Worm (Caenorhabditis elegans) whole organism, L4 larva: ENCODE results near the gene nep-9.

Experiments used
- D1046.2 ChIP-seq: fragments of 200-800 bp; sonication (Bioruptor generic); IDR thresholded peaks from 2 replicates; pipeline ENCODE4 v1.3.6; 2022; ENCODE audit warnings: missing genetic modification characterization, missing compliant biosample characterization
- F37D6.2 ChIP-seq: sonication (generic microtip); optimal IDR thresholded peaks from 2 replicates; lab custom pipeline; 2016; ENCODE audit warnings: mild to moderate bottlenecking, missing genetic modification characterization, missing compliant biosample characterization
- R02D3.7 ChIP-seq: fragments of 150-350 bp; sonication (generic microtip); optimal IDR thresholded peaks from 3 replicates; lab custom pipeline; 2014; ENCODE audit warnings: missing biosample characterization, missing genetic modification characterization
- T26A8.4 ChIP-seq: fragments of 200-800 bp; sonication (Bioruptor generic); IDR thresholded peaks from 2 replicates; pipeline ENCODE4 v1.3.6; 2022; ENCODE audit warnings: missing genetic modification characterization, missing compliant biosample characterization
- Y48G9A.11 ChIP-seq: fragments of 200-800 bp; sonication (Bioruptor generic); IDR thresholded peaks from 2 replicates; pipeline ENCODE4 v1.3.6; 2022; ENCODE audit warnings: missing genetic modification reagents, missing genetic modification characterization, missing compliant biosample characterization
- Y5F2A.4 ChIP-seq: fragments of 200-800 bp; sonication (Bioruptor generic); optimal IDR thresholded peaks from 2 replicates; lab custom pipeline; 2018; ENCODE audit warnings: mild to moderate bottlenecking, missing genetic modification characterization, missing compliant biosample characterization
- Y75B8A.6 ChIP-seq: fragments of 200-800 bp; sonication (Bioruptor generic); IDR thresholded peaks from 2 replicates; pipeline ENCODE4 v1.3.6; 2022; ENCODE audit warnings: missing genetic modification reagents, missing genetic modification characterization, missing compliant biosample characterization
- aha-1 ChIP-seq: fragments of 150-350 bp; peaks from one replicate; lab custom pipeline; 2014; ENCODE audit warnings: missing biosample characterization, missing genetic modification characterization
- attf-4 ChIP-seq: sonication (generic microtip); optimal IDR thresholded peaks from 3 replicates; lab custom pipeline; 2017; ENCODE audit warnings: missing biosample characterization, missing genetic modification characterization
- ceh-44 ChIP-seq: fragments of 200-800 bp; sonication (Bioruptor generic); IDR thresholded peaks from 2 replicates; pipeline ENCODE4 v1.3.6; 2022; ENCODE audit warnings: missing genetic modification reagents, missing genetic modification characterization, missing compliant biosample characterization
- ceh-62 ChIP-seq: sonication (generic microtip); optimal IDR thresholded peaks from 2 replicates; lab custom pipeline; 2017; ENCODE audit warnings: missing biosample characterization, missing genetic modification characterization
- ceh-82 ChIP-seq: sonication (generic microtip); optimal IDR thresholded peaks from 2 replicates; lab custom pipeline; 2017; ENCODE audit warnings: missing biosample characterization, missing genetic modification characterization
- daf-12 ChIP-seq: fragments of 150-350 bp; optimal IDR thresholded peaks from 2 replicates; lab custom pipeline; 2014; ENCODE audit warnings: missing biosample characterization, missing genetic modification reagents, missing genetic modification characterization
- dmd-6 ChIP-seq: fragments of 200-800 bp; sonication (Bioruptor generic); IDR thresholded peaks from 2 replicates; pipeline ENCODE4 v1.3.6; 2022; ENCODE audit warnings: missing genetic modification reagents, missing genetic modification characterization, missing compliant biosample characterization
- dmd-8 ChIP-seq: fragments of 200-800 bp; sonication (Bioruptor generic); IDR thresholded peaks from 2 replicates; pipeline ENCODE4 v1.3.6; 2022; ENCODE audit warnings: missing genetic modification characterization, missing compliant biosample characterization
- dmd-9 ChIP-seq: fragments of 200-800 bp; sonication (Bioruptor generic); IDR thresholded peaks from 2 replicates; pipeline ENCODE4 v1.3.6; 2022; ENCODE audit warnings: missing genetic modification reagents, missing genetic modification characterization, missing compliant biosample characterization
- dpl-1 ChIP-seq: fragments of 150-350 bp; optimal IDR thresholded peaks from 2 replicates; lab custom pipeline; 2014; ENCODE audit warnings: missing biosample characterization, missing genetic modification reagents, missing genetic modification characterization
- egl-43 ChIP-seq: fragments of 200-800 bp; sonication (Bioruptor generic); IDR thresholded peaks from 2 replicates; pipeline ENCODE4 v1.3.6; 2022; ENCODE audit warnings: missing genetic modification reagents, missing genetic modification characterization, missing compliant biosample characterization
- hmg-1.1 ChIP-seq: fragments of 200-800 bp; sonication (Bioruptor generic); IDR thresholded peaks from 2 replicates; pipeline ENCODE4 v1.3.6; 2022; ENCODE audit warnings: missing genetic modification reagents, missing genetic modification characterization, missing compliant biosample characterization
- lin-29 ChIP-seq: fragments of 200-800 bp; sonication (Bioruptor generic); IDR thresholded peaks from 2 replicates; pipeline ENCODE4 v1.3.6; 2022; ENCODE audit warnings: missing genetic modification reagents, missing genetic modification characterization, missing compliant biosample characterization
- madf-5 ChIP-seq, 2 experiments: fragments of 200-800 bp; sonication (Bioruptor generic); IDR thresholded peaks; 2 replicates each; pipeline ENCODE4 v1.3.6; 2022; ENCODE audit warnings: missing compliant biosample characterization in 2 of 2, missing genetic modification characterization in 2 of 2
- madf-9 ChIP-seq: fragments of 200-800 bp; sonication (Bioruptor generic); conservative IDR thresholded peaks from 2 replicates; pipeline ENCODE4 v1.3.6; 2022; ENCODE audit warnings: missing genetic modification reagents, missing genetic modification characterization, missing compliant biosample characterization
- mdl-1 ChIP-seq, 2 experiments: fragments of 150-350 bp in 1 of 2; sonication (generic microtip) in 1 of 2; optimal IDR thresholded peaks; 2 replicates each; lab custom pipeline; 2014 to 2017; ENCODE audit warnings: missing biosample characterization in 2 of 2, missing genetic modification characterization in 2 of 2
- mep-1 ChIP-seq: fragments of 150-350 bp; sonication (generic microtip); optimal IDR thresholded peaks from 3 replicates; lab custom pipeline; 2014; ENCODE audit warnings: missing biosample characterization, missing genetic modification characterization
- mxl-2 ChIP-seq: fragments of 200-800 bp; sonication (Bioruptor generic); conservative IDR thresholded peaks from 2 replicates; pipeline ENCODE4 v1.3.6; 2022; ENCODE audit warnings: missing genetic modification reagents, missing genetic modification characterization, missing compliant biosample characterization
- mxl-3 ChIP-seq: fragments of 200-800 bp; sonication (Bioruptor generic); optimal IDR thresholded peaks from 2 replicates; lab custom pipeline; 2018; ENCODE audit warnings: mild to moderate bottlenecking, missing genetic modification characterization, missing compliant biosample characterization
- nhr-10 ChIP-seq: fragments of 150-350 bp; optimal IDR thresholded peaks from 2 replicates; lab custom pipeline; 2014; ENCODE audit warnings: missing biosample characterization, missing genetic modification characterization
- nhr-111 ChIP-seq: fragments of 200-800 bp; sonication (Bioruptor generic); optimal IDR thresholded peaks from 2 replicates; lab custom pipeline; 2018; ENCODE audit warnings: mild to moderate bottlenecking, missing genetic modification characterization, missing compliant biosample characterization
- nhr-237 ChIP-seq: sonication (generic microtip); optimal IDR thresholded peaks from 2 replicates; lab custom pipeline; 2017; ENCODE audit warnings: missing biosample characterization, missing genetic modification characterization
- nhr-25 ChIP-seq: sonication (generic microtip); optimal IDR thresholded peaks from 2 replicates; lab custom pipeline; 2017; ENCODE audit warnings: missing genetic modification characterization, mild to moderate bottlenecking, missing compliant biosample characterization, antibody characterized with exemption, moderate library complexity, borderline replicate concordance; ENCODE audit not compliant: insufficient read depth
- nhr-41 ChIP-seq: fragments of 200-800 bp; sonication (Bioruptor generic); IDR thresholded peaks from 2 replicates; pipeline ENCODE4 v1.3.6; 2022; ENCODE audit warnings: missing genetic modification reagents, missing genetic modification characterization, missing compliant biosample characterization
- nhr-6 ChIP-seq: fragments of 150-350 bp; optimal IDR thresholded peaks from 2 replicates; lab custom pipeline; 2014; ENCODE audit warnings: missing biosample characterization, missing genetic modification characterization
- nhr-76 ChIP-seq: fragments of 150-350 bp; optimal IDR thresholded peaks from 2 replicates; lab custom pipeline; 2014; ENCODE audit warnings: missing biosample characterization, missing genetic modification characterization
- nhr-77 ChIP-seq: fragments of 150-350 bp; optimal IDR thresholded peaks from 2 replicates; lab custom pipeline; 2014; ENCODE audit warnings: missing biosample characterization, missing genetic modification characterization
- pha-4 ChIP-seq, 2 experiments: fragments of 150-350 bp in 1 of 2; fragments of 200-800 bp in 1 of 2; sonication (Bioruptor generic) in 1 of 2; IDR thresholded peaks in 1 of 2; optimal IDR thresholded peaks in 1 of 2; 2 replicates each; pipeline versions ENCODE4 v1.3.6 to Lab custom; 2014 to 2022; ENCODE audit warnings: missing genetic modification characterization in 2 of 2, missing genetic modification reagents in 2 of 2, missing biosample characterization in 1 of 2, missing compliant biosample characterization in 1 of 2
- php-3 ChIP-seq: fragments of 200-800 bp; sonication (Bioruptor generic); IDR thresholded peaks from 2 replicates; pipeline ENCODE4 v1.3.6; 2022; ENCODE audit warnings: missing genetic modification reagents, missing genetic modification characterization, missing compliant biosample characterization
- saeg-2 ChIP-seq: fragments of 200-800 bp; sonication (Bioruptor generic); IDR thresholded peaks from 2 replicates; pipeline ENCODE4 v1.3.6; 2022; ENCODE audit warnings: missing genetic modification reagents, missing genetic modification characterization, missing compliant biosample characterization
- skn-1 ChIP-seq: fragments of 150-350 bp; optimal IDR thresholded peaks from 2 replicates; lab custom pipeline; 2014; ENCODE audit warnings: missing biosample characterization, missing genetic modification characterization
- vab-7 ChIP-seq: fragments of 200-800 bp; sonication (Bioruptor generic); IDR thresholded peaks from 2 replicates; pipeline ENCODE4 v1.3.6; 2022; ENCODE audit warnings: missing genetic modification reagents, missing genetic modification characterization, missing compliant biosample characterization
- zfp-3 ChIP-seq: fragments of 200-800 bp; sonication (Bioruptor generic); conservative IDR thresholded peaks from 2 replicates; pipeline ENCODE4 v1.3.6; 2022; ENCODE audit warnings: missing genetic modification reagents, missing genetic modification characterization, missing compliant biosample characterization
- zip-11 ChIP-seq: fragments of 200-800 bp; sonication (Bioruptor generic); IDR thresholded peaks from 2 replicates; pipeline ENCODE4 v1.3.6; 2022; ENCODE audit warnings: missing genetic modification characterization, missing compliant biosample characterization
- ztf-7 ChIP-seq: fragments of 150-350 bp; optimal IDR thresholded peaks from 2 replicates; lab custom pipeline; 2014; ENCODE audit warnings: missing biosample characterization, missing genetic modification characterization

nep-9 gene

DNA sequence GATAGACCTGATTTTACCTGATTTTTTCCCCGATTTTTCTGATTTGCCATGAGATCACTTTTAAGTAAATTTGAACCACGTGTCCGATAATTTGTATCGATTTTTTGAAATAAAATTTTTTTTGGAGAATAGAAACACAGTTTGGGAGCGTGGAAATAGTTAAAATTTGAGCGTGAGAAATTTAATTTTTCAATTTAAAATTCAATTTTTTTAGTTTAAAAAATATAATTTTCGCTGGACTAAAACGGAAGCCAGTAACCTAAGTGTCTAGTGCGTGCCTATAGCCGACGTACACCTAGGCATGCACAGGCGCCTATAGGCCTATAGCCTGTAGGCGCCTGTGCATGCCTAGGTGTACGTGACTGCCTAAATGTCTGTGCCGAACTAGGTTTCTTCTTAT, at the start of gene nep-9:
Gene nep-9, minus strand, starts transcription at position 101 of the 400 bp plus-strand sequence.
- TF ChIP-seq aha-1 (tag; lab: Kevin White, UChicago) (peak; percentile 24), Y5F2A.4 (no peak), zip-11 (GFP tag; lab: Robert Waterston, UW) (no peak), F37D6.2 (tag; lab: Kevin White, UChicago) (no peak), ceh-82 (tag; lab: Kevin White, UChicago) (no peak), ceh-62 (tag; lab: Kevin White, UChicago) (no peak), mdl-1 (tag; optimal IDR thresholded peaks at IDR 0.05; lab: Kevin White, UChicago) (no peak)

DNA sequence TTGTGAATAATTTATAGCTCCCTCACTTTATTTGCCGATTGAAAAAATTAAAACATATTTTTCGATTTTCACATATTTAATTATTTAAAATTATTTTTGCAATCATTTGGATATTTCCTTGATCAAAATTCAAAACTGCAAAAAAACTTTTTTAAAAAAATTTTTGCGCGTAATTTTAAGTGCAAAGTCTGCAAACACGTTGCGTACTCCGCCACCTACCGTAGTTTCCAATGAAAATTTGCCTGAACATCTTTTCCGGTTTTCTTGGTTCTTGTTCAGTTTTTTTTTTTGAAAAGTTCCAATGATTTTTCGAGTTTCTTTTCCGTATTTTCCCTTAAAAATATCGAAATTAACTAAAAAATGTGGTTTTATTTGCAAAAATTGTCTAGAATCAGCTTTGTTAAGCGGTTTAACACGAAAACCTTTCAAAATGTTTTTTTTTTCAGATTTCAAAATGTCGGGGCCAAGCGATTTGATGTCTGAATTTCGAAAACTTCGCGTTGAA, 49.7 kb upstream of the nep-9 start, which contains the start of gene C16C8.25:
Gene C16C8.25, plus strand, starts transcription at position 455 of the 505 bp plus-strand sequence.
- TF ChIP-seq nhr-76 (no peak), nhr-10 (no peak), dmd-6 (GFP tag; lab: Robert Waterston, UW) (no peak), nhr-25 (tag; lab: Kevin White, UChicago) (no peak), nhr-237 (no peak), dmd-9 (no peak), pha-4 (GFP tag; IDR thresholded peaks at IDR 0.05; lab: Robert Waterston, UW) (no peak), pha-4 (tag; optimal IDR thresholded peaks at IDR 0.05; lab: Kevin White, UChicago) (no peak), Y48G9A.11 (GFP tag; lab: Robert Waterston, UW) (no peak), T26A8.4 (GFP tag; lab: Robert Waterston, UW) (no peak), zfp-3 (no peak), D1046.2 (GFP tag; lab: Robert Waterston, UW) (no peak), nhr-111 (GFP tag; lab: Kevin White, UChicago) (no peak)
- TF ChIP-seq, all 104 proteins: peak for 0

DNA sequence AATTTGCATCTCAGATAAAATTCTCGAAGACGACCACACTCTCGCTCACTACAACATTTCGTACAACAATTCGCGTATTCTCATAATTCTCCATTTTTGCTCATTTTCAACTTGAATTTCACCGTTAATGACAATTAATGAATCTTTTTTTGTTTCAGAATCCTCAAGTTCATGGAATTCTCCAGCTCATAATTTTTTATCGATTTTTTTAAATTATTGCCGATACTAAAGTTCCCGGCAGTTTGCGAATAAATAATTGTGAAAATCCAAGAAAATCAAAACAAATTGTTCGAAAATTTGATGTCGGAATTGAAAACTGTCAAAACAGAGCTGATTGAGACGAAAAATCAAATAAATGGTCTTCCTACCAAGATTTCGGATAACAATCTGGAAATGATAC, 48.8 kb upstream of the nep-9 start, which contains the start of gene C16C8.21:
Gene C16C8.21, plus strand, starts transcription at position 301 of the 400 bp plus-strand sequence.
- TF ChIP-seq nhr-76 (no peak), nhr-41 (GFP tag; lab: Robert Waterston, UW) (no peak), madf-9 (GFP tag; lab: Robert Waterston, UW) (no peak), madf-5 (GFP tag; IDR thresholded peaks at IDR 0.05; lab: Robert Waterston, UW) (no peak), daf-12 (tag; lab: Kevin White, UChicago) (no peak), Y75B8A.6 (no peak), R02D3.7 (tag; lab: Kevin White, UChicago) (no peak), saeg-2 (GFP tag; lab: Robert Waterston, UW) (no peak), mep-1 (no peak), skn-1 (tag; lab: Kevin White, UChicago) (no peak), hmg-1.1 (no peak), zip-11 (GFP tag; lab: Robert Waterston, UW) (no peak), ceh-44 (GFP tag; lab: Robert Waterston, UW) (no peak), mxl-2 (GFP tag; lab: Robert Waterston, UW) (no peak)

DNA sequence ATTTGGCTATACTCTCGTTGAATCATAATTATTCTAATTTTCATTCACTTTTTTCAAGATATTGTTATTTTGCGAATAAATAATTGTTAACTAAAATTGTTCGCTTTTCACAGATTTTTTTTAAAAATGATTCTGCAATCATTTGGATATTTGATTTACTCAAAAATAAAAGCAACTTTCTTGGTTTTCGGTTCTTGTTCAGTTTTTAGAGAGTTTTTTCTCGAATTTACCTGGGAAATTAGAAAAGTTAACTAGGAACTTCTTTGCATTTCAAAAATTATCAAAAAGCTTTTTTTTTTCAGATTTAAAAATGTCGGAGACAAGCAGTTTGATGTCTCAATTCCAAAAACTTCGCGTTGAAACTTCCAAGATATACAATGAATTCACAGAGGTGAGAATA, 47.5 kb upstream of the nep-9 start, which contains the start of the genes C16C8.20 and gldi-6:
Gene C16C8.20, plus strand, starts transcription at position 301 of the 400 bp plus-strand sequence.
Gene gldi-6, plus strand, starts transcription at position 301 of the 400 bp plus-strand sequence.
- no peak for TF ChIP-seq ztf-7 (tag; lab: Kevin White, UChicago)
- no peak for TF ChIP-seq madf-9 (GFP tag; lab: Robert Waterston, UW)
- no peak for TF ChIP-seq dmd-8 (GFP tag; lab: Robert Waterston, UW)
- no peak for TF ChIP-seq nhr-77 (tag; lab: Kevin White, UChicago)
- TF ChIP-seq dpl-1 (GFP tag; lab: Kevin White, UChicago): no peak
- TF ChIP-seq attf-4 (tag; lab: Kevin White, UChicago): no peak
- no peak for TF ChIP-seq ceh-44 (GFP tag; lab: Robert Waterston, UW)
- TF ChIP-seq dmd-9: no peak
- no peak for TF ChIP-seq nhr-6 (tag; lab: Kevin White, UChicago)
- TF ChIP-seq php-3 (GFP tag; lab: Robert Waterston, UW): no peak
- no peak for TF ChIP-seq vab-7 (GFP tag; lab: Robert Waterston, UW)
- no peak for TF ChIP-seq nhr-237
- TF ChIP-seq lin-29 (GFP tag; lab: Robert Waterston, UW): no peak
- TF ChIP-seq mxl-3 (GFP tag; lab: Kevin White, UChicago): no peak
- no peak for TF ChIP-seq zfp-3
- TF ChIP-seq egl-43 (GFP tag; lab: Robert Waterston, UW): no peak
- TF ChIP-seq, all 104 proteins: peak for 0
